Worm (Caenorhabditis elegans) whole organism, L4/young adult: ENCODE measurements around the gene srt-33.

ENCODE experiments used
- W03F9.2 ChIP-seq: fragments of 150-350 bp; optimal IDR thresholded peaks from 2 replicates; lab custom pipeline; 2014; ENCODE audit warnings: missing biosample characterization, missing genetic modification characterization
- dao-5 ChIP-seq: sonication (generic microtip); optimal IDR thresholded peaks from 2 replicates; lab custom pipeline; 2016; ENCODE audit warnings: missing genotype, missing genetic modification characterization, moderate library complexity, missing compliant biosample characterization
- him-1 ChIP-seq: sonication (generic microtip); optimal IDR thresholded peaks from 2 replicates; lab custom pipeline; 2016; ENCODE audit warnings: missing genotype, missing genetic modification reagents, missing genetic modification characterization, missing compliant biosample characterization

srt-33 gene

DNA sequence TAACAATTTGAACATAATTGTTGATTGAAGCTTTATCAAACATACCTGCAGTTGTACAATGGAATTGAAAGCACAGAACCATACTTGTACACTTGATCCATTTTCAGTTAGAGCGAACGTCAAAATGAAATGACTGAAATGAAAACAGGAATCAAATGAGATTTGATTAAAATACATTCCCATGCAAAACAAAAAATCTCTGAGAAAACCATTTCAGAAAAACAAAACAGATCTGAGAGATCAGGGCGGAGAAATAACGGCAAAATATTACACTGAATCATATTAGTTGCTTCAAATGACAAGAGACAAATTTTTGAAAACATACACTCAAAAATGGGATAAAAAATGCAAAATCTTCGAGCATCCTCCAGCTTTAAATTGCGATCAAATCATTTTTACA is at the start of gene srt-33:
Gene srt-33 (minus strand): TSS at position 101 of the 400 bp plus-strand sequence.
- no peak for TF ChIP-seq dao-5 (tag; lab: Kevin White, UChicago)
- TF ChIP-seq him-1 (tag; lab: Kevin White, UChicago) = no peak
- no peak for TF ChIP-seq W03F9.2 (tag; lab: Kevin White, UChicago)

DNA sequence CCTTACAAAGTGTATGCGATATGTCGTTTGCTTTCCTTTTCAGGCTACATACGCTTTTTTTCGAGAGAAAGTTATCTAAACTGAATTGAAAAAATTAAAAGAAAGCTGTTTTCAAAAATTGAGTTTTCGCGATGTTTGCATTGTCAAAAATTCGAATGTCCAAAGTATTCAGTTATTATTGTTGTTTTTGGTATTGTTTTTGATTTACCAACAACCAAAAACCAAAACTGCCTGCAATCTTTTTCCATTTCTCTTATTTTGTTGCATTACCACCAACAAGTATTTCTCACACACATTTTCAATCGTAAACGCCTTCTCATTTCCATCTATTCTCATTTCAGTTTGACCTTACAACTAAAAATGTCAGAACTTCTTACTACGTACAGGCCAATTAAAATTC is 49.1 kb upstream of the srt-33 start, which contains the start of gene pepm-1:
Gene pepm-1 (plus strand): TSS at position 301 of the 400 bp plus-strand sequence.
- TF ChIP-seq him-1 (tag; lab: Kevin White, UChicago) (no peak), dao-5 (tag; lab: Kevin White, UChicago) (no peak), W03F9.2 (tag; lab: Kevin White, UChicago) (no peak)

DNA sequence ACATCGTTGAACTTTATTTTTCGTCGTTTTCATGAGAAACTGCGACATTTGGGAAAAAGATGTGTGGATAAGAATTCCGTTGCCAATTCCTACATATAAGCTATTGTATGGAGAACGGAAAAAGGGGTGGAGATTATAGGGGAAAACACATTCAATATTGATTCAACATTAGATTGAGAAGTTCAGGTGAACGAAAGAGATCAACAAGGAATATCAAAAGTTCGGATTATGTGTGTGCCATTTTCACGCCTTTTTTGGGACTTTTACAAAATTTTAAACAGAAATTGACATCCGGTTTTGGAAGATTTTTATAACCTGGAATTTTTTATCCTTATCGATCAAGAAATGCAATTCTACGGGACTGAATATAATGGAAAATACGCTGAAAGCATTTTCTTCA is 48.1 kb upstream of the srt-33 start, which contains the start of gene F47B8.5:
Gene F47B8.5 (minus strand): TSS at position 101 of the 400 bp plus-strand sequence.
- TF ChIP-seq W03F9.2 (tag; lab: Kevin White, UChicago) (no peak), him-1 (tag; lab: Kevin White, UChicago) (no peak), dao-5 (tag; lab: Kevin White, UChicago) (no peak)

DNA sequence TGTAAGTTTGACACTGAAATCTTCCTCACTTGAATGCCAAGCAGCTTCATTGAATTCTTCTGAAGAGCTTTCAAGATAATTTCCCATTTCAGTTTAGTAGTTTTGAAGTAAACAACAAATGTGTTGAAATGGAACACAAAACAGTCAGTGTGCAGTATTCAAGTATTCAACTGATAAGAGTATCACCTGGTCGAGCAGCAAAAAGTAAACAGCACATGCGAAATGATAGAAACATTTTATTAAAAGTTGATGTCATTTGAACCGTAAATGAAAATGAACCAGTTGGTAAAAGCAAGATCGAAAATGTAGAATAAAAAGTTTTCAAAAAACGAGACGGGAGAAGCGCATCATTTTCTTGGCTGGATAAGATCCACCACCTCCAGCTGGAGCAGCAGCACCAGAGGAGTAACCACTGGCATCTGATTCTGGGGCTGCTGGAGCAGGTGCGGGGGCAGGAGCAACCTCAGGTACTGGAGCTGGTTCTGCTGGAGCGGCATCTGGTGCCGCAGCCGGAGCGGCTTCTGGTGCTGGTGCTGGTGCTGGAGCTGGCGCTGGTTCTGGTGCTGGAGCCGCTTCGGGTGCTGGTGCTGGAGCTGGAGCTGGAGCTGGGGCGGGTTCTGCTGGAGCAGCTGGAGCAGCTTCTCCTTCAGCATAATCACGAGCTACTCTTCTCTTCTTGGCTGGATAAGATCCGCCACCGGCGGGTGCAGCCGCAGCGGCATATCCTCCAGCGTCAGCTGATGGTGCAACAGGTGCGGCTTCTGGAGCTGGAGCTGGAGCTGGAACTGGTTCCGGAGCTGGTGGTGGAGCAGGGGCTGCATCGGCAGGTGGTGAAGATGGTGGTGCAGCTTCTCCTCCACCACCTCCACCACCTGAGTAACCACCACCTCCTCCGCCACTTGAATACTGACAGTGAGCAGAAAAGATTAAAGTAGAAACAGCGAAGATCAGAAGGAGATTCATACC is 45.1 kb upstream of the srt-33 start, which contains the start of the genes F47B8.4 and F47B8.18:
Gene F47B8.4 (minus strand): TSS at position 172 of the 966 bp plus-strand sequence.
Gene F47B8.18 (minus strand): TSS at position 963 of the 966 bp plus-strand sequence.
- TF ChIP-seq W03F9.2 (tag; lab: Kevin White, UChicago) (no peak), him-1 (tag; lab: Kevin White, UChicago) (no peak), dao-5 (tag; lab: Kevin White, UChicago) (no peak)

DNA sequence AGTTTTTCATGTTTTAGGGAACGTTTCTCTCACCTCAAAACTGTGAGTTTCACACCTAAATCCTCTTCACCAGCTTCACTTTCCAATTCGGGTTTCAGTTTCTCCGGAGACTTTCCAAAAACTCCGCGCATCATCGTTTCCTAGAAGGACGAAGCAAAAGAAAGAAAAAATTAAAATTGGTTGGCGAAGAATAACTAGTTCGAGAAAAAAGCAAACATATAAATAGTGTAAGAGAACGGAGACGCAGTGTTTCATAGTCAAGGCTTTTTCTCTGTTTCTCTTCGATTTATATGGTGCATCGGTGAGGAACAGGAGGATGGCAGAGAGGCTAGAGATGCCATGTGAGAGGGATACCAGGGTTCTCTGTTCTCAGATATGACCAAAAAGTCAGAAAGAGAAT is 43.1 kb upstream of the srt-33 start, which contains the start of gene F47B8.3:
Gene F47B8.3 (minus strand): TSS at position 261 of the 400 bp plus-strand sequence.
- no peak for TF ChIP-seq him-1 (tag; lab: Kevin White, UChicago)
- no peak for TF ChIP-seq W03F9.2 (tag; lab: Kevin White, UChicago)
- TF ChIP-seq dao-5 (tag; lab: Kevin White, UChicago) = no peak

DNA sequence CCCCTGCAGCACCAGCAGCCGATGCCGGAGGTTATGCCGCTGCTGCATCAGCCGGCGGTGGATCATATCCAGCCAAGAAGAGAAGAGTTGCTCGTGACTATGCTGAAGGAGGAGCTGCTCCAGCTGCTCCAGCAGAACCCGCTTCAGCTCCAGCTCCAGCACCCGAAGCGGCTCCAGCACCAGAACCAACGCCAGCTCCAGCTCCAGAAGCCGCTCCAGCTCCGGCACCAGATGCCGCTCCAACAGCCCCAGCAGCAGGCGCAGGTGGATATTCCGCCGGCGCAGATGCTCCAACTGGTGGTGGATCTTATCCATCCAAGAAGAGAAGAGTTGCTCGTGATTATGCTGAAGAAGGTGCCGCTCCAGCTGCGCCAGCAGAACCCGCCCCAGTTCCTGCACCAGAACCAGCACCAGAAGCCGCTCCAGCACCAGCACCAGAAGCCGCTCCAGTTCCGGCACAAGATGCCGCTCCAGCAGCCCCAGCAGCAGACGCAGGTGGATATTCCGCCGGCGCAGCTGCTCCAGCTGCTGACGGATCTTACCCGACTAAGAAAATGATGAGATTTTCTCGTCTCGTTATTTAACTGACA is 41.1 kb upstream of the srt-33 start:
- TF ChIP-seq dao-5 (tag; lab: Kevin White, UChicago) (no peak), him-1 (tag; lab: Kevin White, UChicago) (no peak), W03F9.2 (tag; lab: Kevin White, UChicago) (no peak)

DNA sequence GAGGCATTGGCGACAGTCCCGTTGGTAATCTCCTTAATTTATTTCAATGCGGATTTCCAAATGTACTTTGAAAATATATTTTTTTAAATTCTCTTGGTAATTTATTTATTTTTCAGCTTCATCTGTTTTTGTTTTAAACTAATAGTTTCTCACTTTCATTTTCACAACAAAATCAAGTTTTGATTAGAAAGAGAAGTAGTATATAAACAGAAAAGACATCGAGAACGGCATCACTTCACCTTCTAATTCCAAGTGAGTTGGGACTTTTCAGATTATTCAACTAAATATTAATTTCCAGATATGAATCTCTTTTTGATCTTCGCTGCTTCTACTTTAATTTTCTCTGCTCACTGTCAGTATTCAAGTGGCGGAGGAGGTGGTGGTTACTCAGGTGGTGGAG is 40.6 kb upstream of the srt-33 start, which contains the start of gene F47B8.14:
Gene F47B8.14 (plus strand): TSS at position 301 of the 400 bp plus-strand sequence.
- TF ChIP-seq him-1 (tag; lab: Kevin White, UChicago) (no peak), dao-5 (tag; lab: Kevin White, UChicago) (no peak), W03F9.2 (tag; lab: Kevin White, UChicago) (no peak)

DNA sequence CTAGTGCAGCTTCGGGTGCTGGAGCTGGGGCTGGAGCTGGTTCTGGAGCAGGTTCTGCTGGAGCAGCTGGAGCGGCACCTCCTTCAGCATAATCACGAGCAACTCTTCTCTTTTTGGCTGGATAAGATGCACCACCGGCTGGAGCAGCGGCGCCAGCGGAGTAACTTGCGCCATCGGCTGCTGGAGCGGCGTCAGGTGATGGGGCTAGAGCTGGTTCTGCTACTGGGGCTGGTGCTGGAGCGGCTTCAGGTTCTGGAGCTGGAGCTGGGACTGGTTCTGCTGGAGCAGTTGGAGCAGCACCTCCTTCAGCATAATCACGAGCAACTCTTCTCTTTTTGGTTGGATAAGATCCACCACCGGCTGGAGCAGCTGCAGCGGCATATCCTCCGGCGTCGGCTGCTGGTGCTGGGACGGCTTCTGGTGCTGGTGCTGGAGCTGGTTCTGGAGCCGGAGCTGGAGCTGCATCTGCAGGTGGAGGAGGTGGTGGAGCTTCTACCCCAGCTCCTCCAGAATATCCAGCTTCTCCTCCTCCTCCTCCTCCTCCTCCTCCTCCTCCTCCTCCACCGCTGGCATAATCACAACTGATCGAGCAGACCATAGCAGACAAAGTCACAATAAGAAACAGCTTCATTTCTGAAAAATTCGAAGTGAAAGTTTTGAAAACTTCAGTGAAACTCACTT is 39.6 kb upstream of the srt-33 start, which contains the start of gene F47B8.13:
Gene F47B8.13 (minus strand): TSS at position 631 of the 681 bp plus-strand sequence.
- no peak for TF ChIP-seq him-1 (tag; lab: Kevin White, UChicago)
- TF ChIP-seq dao-5 (tag; lab: Kevin White, UChicago) = no peak
- TF ChIP-seq W03F9.2 (tag; lab: Kevin White, UChicago) = no peak

DNA sequence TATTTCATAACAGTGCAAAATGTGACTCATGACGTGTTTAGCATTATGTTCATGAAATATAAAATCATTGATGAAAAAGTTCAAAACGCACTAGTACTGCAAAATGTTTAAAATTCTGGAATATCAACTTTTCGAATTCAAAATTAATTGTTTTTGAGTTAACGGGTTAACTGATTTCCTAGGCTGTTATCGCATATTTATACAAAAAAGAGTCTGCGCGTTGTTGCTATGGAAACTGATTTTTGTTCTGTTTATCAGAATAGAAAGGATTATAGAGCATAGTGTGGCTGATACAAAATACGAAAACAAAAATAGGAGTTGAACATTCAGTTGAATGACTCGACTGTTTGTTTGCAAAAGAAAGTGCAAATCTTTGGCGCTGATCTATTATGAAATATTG is 37.9 kb upstream of the srt-33 start:
- TF ChIP-seq him-1 (tag; lab: Kevin White, UChicago) = no peak

DNA sequence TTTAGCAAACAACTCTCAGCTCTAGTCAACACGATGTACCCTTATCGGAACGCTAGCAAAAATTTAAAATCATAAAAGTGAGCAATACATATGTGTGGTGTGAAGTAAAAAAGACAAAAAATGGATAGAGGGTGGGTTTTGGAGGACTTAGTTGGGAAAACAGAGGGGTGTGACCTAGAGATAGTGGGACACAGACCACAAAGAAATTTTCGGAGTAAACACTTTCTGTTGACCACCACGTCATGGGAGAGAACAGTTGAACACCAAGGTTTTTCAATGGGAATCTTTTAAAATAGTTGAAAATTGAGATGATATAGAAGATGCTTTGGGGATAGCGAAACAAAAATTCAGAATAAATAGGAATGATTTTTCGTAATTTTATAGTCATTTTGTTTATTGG is 37.5 kb upstream of the srt-33 start:
- TF ChIP-seq him-1 (tag; lab: Kevin White, UChicago) = no peak
- no peak for TF ChIP-seq W03F9.2 (tag; lab: Kevin White, UChicago)
- no peak for TF ChIP-seq dao-5 (tag; lab: Kevin White, UChicago)

DNA sequence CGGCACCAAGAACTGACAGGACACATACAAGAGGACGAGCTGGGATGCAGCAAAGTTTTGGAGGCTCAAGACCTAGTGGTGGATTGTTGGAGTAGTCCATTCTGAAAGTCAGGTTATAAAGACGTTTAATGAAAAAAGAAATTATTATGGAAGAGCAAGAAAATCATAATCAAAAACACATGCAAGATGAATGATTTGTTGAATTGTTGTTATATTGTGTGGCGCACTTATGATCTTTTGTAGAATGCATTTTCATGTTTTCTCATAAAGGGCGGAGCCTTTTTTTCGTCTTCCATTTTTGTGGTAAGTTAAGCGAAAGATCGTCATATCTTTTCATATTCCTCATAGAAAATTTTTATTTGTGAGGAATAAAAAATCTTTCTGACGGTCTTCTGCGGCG is 36.8 kb upstream of the srt-33 start, which contains the start of gene F47B8.2:
Gene F47B8.2 (minus strand): TSS at position 101 of the 400 bp plus-strand sequence.
- no peak for TF ChIP-seq W03F9.2 (tag; lab: Kevin White, UChicago)
- TF ChIP-seq dao-5 (tag; lab: Kevin White, UChicago) = no peak
- no peak for TF ChIP-seq him-1 (tag; lab: Kevin White, UChicago)

DNA sequence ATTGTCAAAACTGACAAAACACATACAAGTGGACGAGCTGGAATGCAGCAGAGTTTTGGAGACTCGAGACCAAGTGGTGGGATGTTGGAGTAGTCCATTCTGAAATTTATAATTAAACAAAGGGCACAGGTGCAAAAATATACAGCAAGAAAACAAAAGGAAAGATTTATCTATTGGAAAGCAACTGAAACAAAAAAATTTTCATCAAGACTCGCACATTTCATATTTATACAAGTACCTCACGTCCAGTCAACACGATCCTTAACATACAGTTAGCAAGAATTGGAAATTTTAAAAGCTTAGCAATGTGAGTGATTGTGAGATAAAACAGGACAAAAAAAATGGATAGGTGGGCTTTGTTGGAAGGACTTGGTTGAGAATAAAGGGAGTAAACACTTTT is 34.6 kb upstream of the srt-33 start, which contains the start of gene F47B8.1:
Gene F47B8.1 (minus strand): TSS at position 101 of the 400 bp plus-strand sequence.
- no peak for TF ChIP-seq W03F9.2 (tag; lab: Kevin White, UChicago)
